Worm (Caenorhabditis elegans) whole organism, early embryonic: ENCODE data around the gene F28H6.6.

Experiments used
- F13C5.2 ChIP-seq: sonication (generic microtip); optimal IDR thresholded peaks from 2 replicates; lab custom pipeline; 2017; ENCODE audit warnings: mild to moderate bottlenecking, missing genetic modification characterization, inconsistent platforms, missing compliant biosample characterization
- ama-1 ChIP-seq: fragments of 150-350 bp; optimal IDR thresholded peaks from 2 replicates; lab custom pipeline; 2014
- flt-1 ChIP-seq: fragments of 200-800 bp; sonication (Bioruptor generic); IDR thresholded peaks from 2 replicates; pipeline ENCODE4 v1.3.6; 2022; ENCODE audit warnings: missing genetic modification characterization, missing compliant biosample characterization
- hmbx-1 ChIP-seq: sonication (generic microtip); optimal IDR thresholded peaks from 2 replicates; lab custom pipeline; 2016; ENCODE audit warnings: mild to moderate bottlenecking, missing genetic modification characterization, missing compliant biosample characterization
- hnd-1 ChIP-seq: sonication (generic microtip); optimal IDR thresholded peaks from 2 replicates; lab custom pipeline; 2016; ENCODE audit warnings: missing genetic modification characterization, missing compliant biosample characterization
- pes-1 ChIP-seq: fragments of 200-800 bp; sonication (Bioruptor generic); IDR thresholded peaks from 2 replicates; pipeline ENCODE4 v1.3.6; 2022; ENCODE audit warnings: missing genetic modification reagents, missing genetic modification characterization, missing compliant biosample characterization
- scrt-1 ChIP-seq: fragments of 200-800 bp; sonication (Bioruptor generic); IDR thresholded peaks from 2 replicates; pipeline ENCODE4 v1.3.6; 2022; ENCODE audit warnings: missing genetic modification characterization, missing compliant biosample characterization
- tbx-11 ChIP-seq: fragments of 200-800 bp; sonication (Bioruptor generic); IDR thresholded peaks from 2 replicates; pipeline ENCODE4 v1.3.6; 2022; ENCODE audit warnings: missing genetic modification characterization, missing compliant biosample characterization

- no peak for TF ChIP-seq tbx-11 (GFP tag; lab: Robert Waterston, UW)
- no peak for TF ChIP-seq ama-1 (lab: Kevin White, UChicago)
- TF ChIP-seq flt-1, result no peak
- no peak for TF ChIP-seq F13C5.2
- TF ChIP-seq hnd-1 (tag; lab: Kevin White, UChicago), result no peak
- TF ChIP-seq pes-1 (GFP tag; lab: Robert Waterston, UW), result no peak
- no peak for TF ChIP-seq hmbx-1 (tag; lab: Kevin White, UChicago)
- no peak for TF ChIP-seq scrt-1 (GFP tag; lab: Robert Waterston, UW)
Measured at ce11 chrX:14084230-14084629, 41.4 kb downstream of the F28H6.6 start, which contains the start of gene C33G3.6.
